Worm (Caenorhabditis elegans): ENCODE measurements around the gene T14B4.9.

ce11 chrII:6770030-6770429, 36.4 kb upstream of the T14B4.9 start:
- TF ChIP-seq hlh-26 (GFP tag; conservative IDR thresholded peaks at IDR 0.05) (no peak), unc-62 (GFP tag; optimal IDR thresholded peaks at IDR 0.05) (no peak), tbx-9 (tag; optimal IDR thresholded peaks at IDR 0.05; ENCODE audit: borderline replicate concordance) (no peak), nfya-1 (tag; optimal IDR thresholded peaks at IDR 0.05; ENCODE audit: borderline replicate concordance, insufficient read depth) (no peak), let-526 (GFP tag; IDR thresholded peaks at IDR 0.05) (no peak), D2030.7 (GFP tag; IDR thresholded peaks at IDR 0.05) (no peak), ceh-27 (GFP tag; optimal IDR thresholded peaks at IDR 0.05) (no peak), F49E8.2 (tag; optimal IDR thresholded peaks at IDR 0.05; ENCODE audit: insufficient read depth) (no peak)

Data from whole organism, young adult.